Worm (Caenorhabditis elegans): ENCODE results near the gene plep-1.

DNA sequence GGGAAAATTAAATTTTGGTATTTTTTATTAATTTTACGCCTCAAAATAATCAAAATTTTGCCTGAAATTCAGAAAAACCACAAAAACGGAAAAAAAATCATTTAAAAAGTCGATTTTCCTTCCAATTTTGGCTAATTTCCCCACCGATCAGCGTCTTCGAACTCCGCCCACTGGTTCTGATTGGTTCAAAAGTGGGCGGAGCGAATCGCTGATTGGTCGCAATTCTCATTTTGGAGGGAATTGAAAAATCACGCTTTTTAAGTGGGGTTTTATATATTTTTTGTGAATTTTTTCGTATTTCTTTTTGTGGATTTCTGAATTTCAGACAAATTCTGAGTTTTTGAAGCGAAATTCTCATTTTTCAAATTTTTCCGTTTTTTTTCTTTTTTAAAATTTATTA is 25.1 kb downstream of the plep-1 start:
- TF ChIP-seq nhr-237 (tag; optimal IDR thresholded peaks at IDR 0.05) (no peak), ceh-39 (tag; optimal IDR thresholded peaks at IDR 0.05) (no peak), tbx-8 (GFP tag; optimal IDR thresholded peaks at IDR 0.05) (no peak), hlh-1 (tag; optimal IDR thresholded peaks at IDR 0.05) (no peak), nhr-2 (tag; optimal IDR thresholded peaks at IDR 0.05) (no peak), ztf-11 (tag; optimal IDR thresholded peaks at IDR 0.05) (no peak), snpc-4 (tag; optimal IDR thresholded peaks at IDR 0.05) (no peak), unc-120 (tag; optimal IDR thresholded peaks at IDR 0.05; ENCODE audit: poor library complexity, severe bottlenecking) (no peak), pha-4 (tag; optimal IDR thresholded peaks at IDR 0.05) (no peak)

All from whole organism, mixed stage, embryonic.